Worm (Caenorhabditis elegans): ENCODE results near the gene Y2H9A.6.

Gene Y2H9A.6

DNA sequence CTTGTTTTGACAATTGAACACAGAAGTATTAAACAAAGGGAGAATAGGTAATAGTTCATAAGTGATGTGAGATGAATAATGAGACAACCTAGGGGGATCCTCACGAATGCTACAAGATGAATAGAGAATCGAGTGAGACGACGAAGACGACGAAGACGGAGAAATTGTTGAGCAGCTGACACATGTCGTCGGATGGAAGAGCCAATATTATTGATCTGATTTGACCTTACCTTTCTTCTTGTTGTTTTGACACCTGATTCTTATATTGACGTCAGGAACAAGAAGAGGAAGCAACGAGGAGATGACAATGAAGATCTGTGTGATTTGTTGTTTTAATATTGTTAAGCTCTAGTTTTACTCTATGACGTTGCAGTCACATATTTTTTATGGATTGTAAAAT lies 29.8 kb downstream of the Y2H9A.6 start, which contains the start of gene T10G3.1:
Gene T10G3.1 (minus strand): TSS at position 213 of the 400 bp plus-strand sequence.
- no peak for TF ChIP-seq ceh-91 (GFP tag; IDR thresholded peaks at IDR 0.05)
- no peak for TF ChIP-seq C17E4.6 (GFP tag; IDR thresholded peaks at IDR 0.05)
- no peak for TF ChIP-seq somi-1 (GFP tag; optimal IDR thresholded peaks at IDR 0.05)
- TF ChIP-seq ztf-26 (tag; optimal IDR thresholded peaks at IDR 0.05): no peak
- TF ChIP-seq F39B2.1 (GFP tag; IDR thresholded peaks at IDR 0.05): no peak

DNA sequence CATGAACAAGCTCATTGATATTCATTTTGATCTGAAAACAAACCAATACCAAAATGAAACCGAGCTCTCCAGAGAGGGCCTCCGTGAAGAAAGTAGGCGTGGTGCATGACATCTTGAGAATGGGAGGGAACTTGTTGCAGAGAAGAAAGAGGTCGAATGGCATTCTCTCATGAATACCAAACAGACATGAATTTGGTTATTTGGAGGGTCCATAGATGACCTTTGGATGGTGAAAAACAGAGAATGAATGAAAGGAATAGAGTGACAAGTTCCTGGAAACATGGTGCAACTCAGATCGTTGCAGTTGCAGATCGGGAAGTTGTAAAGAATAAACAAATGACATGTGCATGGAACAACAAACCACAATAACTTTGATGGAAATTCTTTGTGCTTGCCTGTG lies 32.7 kb downstream of the Y2H9A.6 start, which contains the start of gene T10G3.8:
Gene T10G3.8 (minus strand): TSS at position 101 of the 400 bp plus-strand sequence.
- TF ChIP-seq mcd-1 (GFP tag; IDR thresholded peaks at IDR 0.05) (no peak), ztf-6 (GFP tag; IDR thresholded peaks at IDR 0.05) (no peak), hlh-26 (GFP tag; conservative IDR thresholded peaks at IDR 0.05) (no peak), let-526 (GFP tag; IDR thresholded peaks at IDR 0.05) (no peak), ztf-18 (tag; optimal IDR thresholded peaks at IDR 0.05) (no peak), unc-130 (GFP tag; optimal IDR thresholded peaks at IDR 0.05) (no peak), ceh-79 (tag; optimal IDR thresholded peaks at IDR 0.05) (no peak), lin-35 (GFP tag; optimal IDR thresholded peaks at IDR 0.05) (no peak), F49E8.2 (tag; optimal IDR thresholded peaks at IDR 0.05; ENCODE audit: insufficient read depth) (no peak)

DNA sequence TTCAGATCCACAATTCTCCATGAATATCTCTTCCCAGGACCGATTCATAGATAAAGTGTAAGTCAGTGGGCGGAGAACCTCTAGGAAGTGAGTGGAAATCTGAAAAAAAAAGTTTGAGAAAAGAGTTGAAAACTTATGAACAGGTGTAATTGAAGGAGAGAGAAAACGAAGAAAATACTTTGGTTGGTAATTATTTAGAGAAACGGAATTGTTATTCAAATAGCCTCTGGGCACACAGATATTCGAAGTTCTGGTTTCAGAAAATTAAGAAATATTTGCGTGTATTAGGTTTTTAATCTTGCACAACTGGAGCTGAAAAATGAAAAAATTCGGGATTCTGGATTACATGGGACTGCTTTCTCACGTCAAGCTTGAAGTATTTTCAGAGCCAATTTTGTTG lies 36.1 kb downstream of the Y2H9A.6 start, which contains the start of gene T10G3.2:
Gene T10G3.2 (minus strand): TSS at position 101 of the 400 bp plus-strand sequence.
- no peak for TF ChIP-seq mcd-1 (GFP tag; IDR thresholded peaks at IDR 0.05)
- TF ChIP-seq B0261.1 (tag; optimal IDR thresholded peaks at IDR 0.05): no peak
- TF ChIP-seq F10E7.11 (tag; optimal IDR thresholded peaks at IDR 0.05): no peak
- no peak for TF ChIP-seq F22D6.2 (tag; optimal IDR thresholded peaks at IDR 0.05)
- TF ChIP-seq ceh-79 (tag; optimal IDR thresholded peaks at IDR 0.05): no peak
- no peak for TF ChIP-seq ztf-18 (tag; optimal IDR thresholded peaks at IDR 0.05)
- TF ChIP-seq rpc-1 (optimal IDR thresholded peaks at IDR 0.05): no peak
- TF ChIP-seq rpc-1 (tag; optimal IDR thresholded peaks at IDR 0.05): no peak
- no peak for TF ChIP-seq hlh-26 (GFP tag; conservative IDR thresholded peaks at IDR 0.05)
- no peak for TF ChIP-seq chd-7 (tag; optimal IDR thresholded peaks at IDR 0.05)
- no peak for TF ChIP-seq hrde-1 (tag; optimal IDR thresholded peaks at IDR 0.05; ENCODE audit: borderline replicate concordance)
- no peak for TF ChIP-seq mxl-1 (tag; optimal IDR thresholded peaks at IDR 0.05)
- TF ChIP-seq C17E4.6 (GFP tag; IDR thresholded peaks at IDR 0.05): no peak
- no peak for TF ChIP-seq ets-4 (GFP tag; optimal IDR thresholded peaks at IDR 0.05)
- TF ChIP-seq cebp-1 (GFP tag; IDR thresholded peaks at IDR 0.05): no peak
- TF ChIP-seq cebp-1 (tag; optimal IDR thresholded peaks at IDR 0.05): no peak
- TF ChIP-seq C06A6.2 (GFP tag; conservative IDR thresholded peaks at IDR 0.05): no peak
- no peak for TF ChIP-seq pha-4 (tag; optimal IDR thresholded peaks at IDR 0.05)
- TF ChIP-seq F39B2.1 (GFP tag; IDR thresholded peaks at IDR 0.05): no peak
- TF ChIP-seq K12H6.12 (tag; optimal IDR thresholded peaks at IDR 0.05): no peak

DNA sequence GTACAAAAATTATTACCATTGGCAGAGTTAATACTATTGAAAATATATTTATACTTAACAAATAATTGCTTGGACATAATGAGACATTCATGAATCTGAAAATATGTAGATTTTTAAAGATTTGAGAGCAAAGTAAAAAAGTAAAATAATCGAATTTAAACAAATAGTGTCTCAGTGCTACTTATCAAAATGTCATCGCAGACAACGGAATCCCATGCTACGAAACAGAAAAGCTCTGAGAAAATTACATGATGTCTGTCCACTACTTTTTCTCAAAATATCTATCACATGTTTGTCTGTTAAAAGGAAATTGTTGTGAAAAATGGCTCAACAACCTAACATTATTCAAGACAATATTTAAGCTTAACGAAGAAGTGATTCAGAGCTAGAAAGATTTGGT lies 40.7 kb downstream of the Y2H9A.6 start, which contains the start of gene T10G3.4:
Gene T10G3.4 (minus strand): TSS at position 101 of the 400 bp plus-strand sequence.
- TF ChIP-seq nhr-27 (tag; optimal IDR thresholded peaks at IDR 0.05) (no peak), hmg-20 (GFP tag; IDR thresholded peaks at IDR 0.05) (no peak), bed-2 (GFP tag; IDR thresholded peaks at IDR 0.05) (no peak), ZK185.1 (tag; optimal IDR thresholded peaks at IDR 0.05; ENCODE audit: poor library complexity, severe bottlenecking) (no peak), sptf-2 (GFP tag; optimal IDR thresholded peaks at IDR 0.05) (no peak), Y56A3A.18 (GFP tag; IDR thresholded peaks at IDR 0.05) (no peak), K11D2.4 (GFP tag; IDR thresholded peaks at IDR 0.05) (no peak), him-1 (tag; optimal IDR thresholded peaks at IDR 0.05) (no peak), T07F8.4 (tag; optimal IDR thresholded peaks at IDR 0.05) (no peak)

All from whole organism, young adult.